Worm (Caenorhabditis elegans) whole organism, young adult: ENCODE results near the gene nifk-1.

ENCODE experiments used
- B0019.2 ChIP-seq: fragments of 200-800 bp; sonication (Bioruptor generic); conservative IDR thresholded peaks from 2 replicates; pipeline ENCODE4 v1.3.6; 2022; ENCODE audit warnings: missing genetic modification reagents, missing genetic modification characterization, missing compliant biosample characterization
- B0336.3 ChIP-seq: fragments of 200-800 bp; sonication (Bioruptor generic); IDR thresholded peaks from 2 replicates; pipeline ENCODE4 v1.3.6; 2022; ENCODE audit warnings: missing genetic modification characterization, missing compliant biosample characterization
- F33H1.4 ChIP-seq: fragments of 200-800 bp; sonication (Bioruptor generic); IDR thresholded peaks from 2 replicates; pipeline ENCODE4 v1.3.6; 2022; ENCODE audit warnings: missing genetic modification reagents, missing genetic modification characterization, missing compliant biosample characterization
- F37B4.10 ChIP-seq: fragments of 200-800 bp; sonication (Bioruptor generic); IDR thresholded peaks from 2 replicates; pipeline ENCODE4 v1.3.6; 2022; ENCODE audit warnings: missing genetic modification characterization, missing compliant biosample characterization
- F55B11.4 ChIP-seq: sonication (generic microtip); optimal IDR thresholded peaks from 2 replicates; lab custom pipeline; 2016; ENCODE audit warnings: missing compliant biosample characterization, missing genetic modification characterization, borderline replicate concordance; ENCODE audit not compliant: insufficient read depth
- F57A8.1 ChIP-seq: fragments of 200-800 bp; sonication (Bioruptor generic); optimal IDR thresholded peaks from 2 replicates; lab custom pipeline; 2018; ENCODE audit warnings: mild to moderate bottlenecking, missing genetic modification characterization, moderate library complexity, missing compliant biosample characterization
- F57C9.4 ChIP-seq: sonication (generic microtip); optimal IDR thresholded peaks from 2 replicates; lab custom pipeline; 2017; ENCODE audit warnings: mild to moderate bottlenecking, missing genetic modification characterization, missing compliant biosample characterization
- K11D2.4 ChIP-seq: fragments of 200-800 bp; sonication (Bioruptor generic); IDR thresholded peaks from 2 replicates; pipeline ENCODE4 v1.3.6; 2022; ENCODE audit warnings: missing genetic modification reagents, missing genetic modification characterization, missing compliant biosample characterization
- T07F8.4 ChIP-seq: sonication (generic microtip); optimal IDR thresholded peaks from 2 replicates; lab custom pipeline; 2016; ENCODE audit warnings: mild to moderate bottlenecking, missing genetic modification characterization, moderate library complexity, missing compliant biosample characterization
- T26A5.8 ChIP-seq: sonication (generic microtip); optimal IDR thresholded peaks from 2 replicates; lab custom pipeline; 2016; ENCODE audit warnings: missing genetic modification characterization, missing compliant biosample characterization
- Y79H2A.3 ChIP-seq: fragments of 200-800 bp; sonication (Bioruptor generic); conservative IDR thresholded peaks from 2 replicates; pipeline ENCODE4 v1.3.6; 2022; ENCODE audit warnings: missing genetic modification reagents, missing genetic modification characterization, missing compliant biosample characterization
- akir-1 ChIP-seq: fragments of 200-800 bp; sonication (Bioruptor generic); optimal IDR thresholded peaks from 2 replicates; lab custom pipeline; 2018; ENCODE audit warnings: mild to moderate bottlenecking, missing genetic modification characterization, moderate library complexity, missing compliant biosample characterization
- aptf-2 ChIP-seq: fragments of 200-800 bp; sonication (Bioruptor generic); conservative IDR thresholded peaks from 2 replicates; pipeline ENCODE4 v1.3.6; 2022; ENCODE audit warnings: missing genetic modification reagents, missing genetic modification characterization, missing compliant biosample characterization
- atf-7 ChIP-seq: sonication (generic microtip); optimal IDR thresholded peaks from 2 replicates; lab custom pipeline; 2017; ENCODE audit warnings: mild to moderate bottlenecking, missing genetic modification characterization, missing compliant biosample characterization
- attf-5 ChIP-seq: fragments of 200-800 bp; sonication (Bioruptor generic); optimal IDR thresholded peaks from 2 replicates; lab custom pipeline; 2018; ENCODE audit warnings: mild to moderate bottlenecking, missing genetic modification characterization, missing compliant biosample characterization
- bed-2 ChIP-seq: fragments of 200-800 bp; sonication (Bioruptor generic); IDR thresholded peaks from 2 replicates; pipeline ENCODE4 v1.3.6; 2022; ENCODE audit warnings: missing genetic modification reagents, missing genetic modification characterization, missing compliant biosample characterization
- ccch-3 ChIP-seq: fragments of 200-800 bp; sonication (Bioruptor generic); optimal IDR thresholded peaks from 2 replicates; lab custom pipeline; 2018; ENCODE audit warnings: mild to moderate bottlenecking, missing genetic modification characterization, missing compliant biosample characterization
- ceh-27 ChIP-seq: fragments of 200-800 bp; sonication (Bioruptor generic); optimal IDR thresholded peaks from 2 replicates; lab custom pipeline; 2018; ENCODE audit warnings: mild to moderate bottlenecking, missing genetic modification characterization, moderate library complexity, missing compliant biosample characterization
- ceh-40 ChIP-seq: fragments of 200-800 bp; sonication (Bioruptor generic); IDR thresholded peaks from 2 replicates; pipeline ENCODE4 v1.3.6; 2022; ENCODE audit warnings: missing genetic modification characterization, missing compliant biosample characterization
- ceh-79 ChIP-seq: sonication (generic microtip); optimal IDR thresholded peaks from 2 replicates; lab custom pipeline; 2017; ENCODE audit warnings: mild to moderate bottlenecking, missing genetic modification characterization, missing compliant biosample characterization
- dpff-1 ChIP-seq: sonication (generic microtip); optimal IDR thresholded peaks from 2 replicates; lab custom pipeline; 2017; ENCODE audit warnings: mild to moderate bottlenecking, missing genetic modification characterization, missing compliant biosample characterization
- dpl-1 ChIP-seq: fragments of 150-350 bp; optimal IDR thresholded peaks from 2 replicates; lab custom pipeline; 2014; ENCODE audit warnings: missing biosample characterization, missing genetic modification reagents, missing genetic modification characterization
- efl-1 ChIP-seq: fragments of 150-350 bp; optimal IDR thresholded peaks from 2 replicates; lab custom pipeline; 2014; ENCODE audit warnings: missing biosample characterization, missing genetic modification reagents, missing genetic modification characterization
- egl-18 ChIP-seq: fragments of 200-800 bp; sonication (Bioruptor generic); IDR thresholded peaks from 2 replicates; pipeline ENCODE4 v1.3.6; 2022; ENCODE audit warnings: missing genetic modification reagents, missing genetic modification characterization, missing compliant biosample characterization
- egl-44 ChIP-seq: fragments of 200-800 bp; sonication (Bioruptor generic); IDR thresholded peaks from 2 replicates; pipeline ENCODE4 v1.3.6; 2022; ENCODE audit warnings: missing genetic modification reagents, missing genetic modification characterization, missing compliant biosample characterization
- hmg-1.2 ChIP-seq: fragments of 200-800 bp; sonication (Bioruptor generic); IDR thresholded peaks from 2 replicates; pipeline ENCODE4 v1.3.6; 2022; ENCODE audit warnings: missing genetic modification reagents, missing genetic modification characterization, missing compliant biosample characterization
- hmg-20 ChIP-seq: fragments of 200-800 bp; sonication (Bioruptor generic); IDR thresholded peaks from 2 replicates; pipeline ENCODE4 v1.3.6; 2022; ENCODE audit warnings: missing genetic modification reagents, missing genetic modification characterization, missing compliant biosample characterization
- hsf-1 ChIP-seq: fragments of 200-800 bp; sonication (Bioruptor generic); IDR thresholded peaks from 2 replicates; pipeline ENCODE4 v1.3.6; 2022; ENCODE audit warnings: missing genetic modification reagents, missing genetic modification characterization, missing compliant biosample characterization
- lag-1 ChIP-seq: fragments of 200-800 bp; sonication (Bioruptor generic); IDR thresholded peaks from 2 replicates; pipeline ENCODE4 v1.3.6; 2022; ENCODE audit warnings: missing genetic modification reagents, missing genetic modification characterization, missing compliant biosample characterization
- let-526 ChIP-seq: fragments of 200-800 bp; sonication (Bioruptor generic); IDR thresholded peaks from 2 replicates; pipeline ENCODE4 v1.3.6; 2022; ENCODE audit warnings: missing genetic modification reagents, missing genetic modification characterization, missing compliant biosample characterization
- let-607 ChIP-seq, 2 experiments: fragments of 200-800 bp in 1 of 2; sonication (Bioruptor generic) in 1 of 2; sonication (generic microtip) in 1 of 2; optimal IDR thresholded peaks; 2 replicates each; lab custom pipeline; 2016 to 2018; ENCODE audit warnings: mild to moderate bottlenecking in 2 of 2, missing compliant biosample characterization in 2 of 2, missing genetic modification characterization in 2 of 2, moderate library complexity in 2 of 2, missing genotype in 1 of 2
- lin-26 ChIP-seq: fragments of 200-800 bp; sonication (Bioruptor generic); IDR thresholded peaks from 2 replicates; pipeline ENCODE4 v1.3.6; 2022; ENCODE audit warnings: missing genetic modification reagents, missing genetic modification characterization, missing compliant biosample characterization
- lin-35 ChIP-seq, 3 experiments: fragments of 150-350 bp in 2 of 3; sonication (generic microtip) in 1 of 3; optimal IDR thresholded peaks; 2 replicates each; lab custom pipeline; 2014 to 2018; ENCODE audit warnings: missing biosample characterization in 3 of 3, missing genetic modification characterization in 3 of 3, missing genetic modification reagents in 3 of 3
- lsl-1 ChIP-seq: fragments of 200-800 bp; sonication (Bioruptor generic); optimal IDR thresholded peaks from 2 replicates; lab custom pipeline; 2018; ENCODE audit warnings: mild to moderate bottlenecking, missing genetic modification characterization, moderate library complexity, missing compliant biosample characterization
- madf-3 ChIP-seq: fragments of 200-800 bp; sonication (Bioruptor generic); IDR thresholded peaks from 2 replicates; pipeline ENCODE4 v1.3.6; 2022; ENCODE audit warnings: missing genetic modification reagents, missing genetic modification characterization, missing compliant biosample characterization
- mcd-1 ChIP-seq: fragments of 200-800 bp; sonication (Bioruptor generic); IDR thresholded peaks from 2 replicates; pipeline ENCODE4 v1.3.6; 2022; ENCODE audit warnings: missing genetic modification reagents, missing genetic modification characterization, missing compliant biosample characterization
- nhr-27 ChIP-seq: fragments of 200-800 bp; sonication (Bioruptor generic); optimal IDR thresholded peaks from 2 replicates; lab custom pipeline; 2018; ENCODE audit warnings: mild to moderate bottlenecking, missing genetic modification characterization, moderate library complexity, missing compliant biosample characterization
- rcor-1 ChIP-seq: fragments of 200-800 bp; sonication (Bioruptor generic); IDR thresholded peaks from 2 replicates; pipeline ENCODE4 v1.3.6; 2022; ENCODE audit warnings: missing genetic modification reagents, missing genetic modification characterization, missing compliant biosample characterization
- snpc-4 ChIP-seq, 5 experiments: fragments of 150-350 bp in 1 of 5; sonication (generic microtip) in 4 of 5; optimal IDR thresholded peaks; 2 replicates each; lab custom pipeline; 2014 to 2018; ENCODE audit warnings: missing genetic modification characterization in 5 of 5, missing biosample characterization in 3 of 5, antibody characterized with exemption in 2 of 5, mild to moderate bottlenecking in 2 of 5, missing compliant biosample characterization in 2 of 5, missing genotype in 2 of 5, moderate library complexity in 2 of 5, missing genetic modification reagents in 1 of 5
- somi-1 ChIP-seq: fragments of 200-800 bp; sonication (Bioruptor generic); optimal IDR thresholded peaks from 2 replicates; lab custom pipeline; 2018; ENCODE audit warnings: mild to moderate bottlenecking, missing genetic modification characterization, missing compliant biosample characterization
- sptf-2 ChIP-seq: fragments of 200-800 bp; sonication (Bioruptor generic); optimal IDR thresholded peaks from 2 replicates; lab custom pipeline; 2018; ENCODE audit warnings: mild to moderate bottlenecking, missing genetic modification characterization, missing compliant biosample characterization
- tbp1 ChIP-seq: fragments of 200-800 bp; sonication (Bioruptor generic); optimal IDR thresholded peaks from 2 replicates; lab custom pipeline; 2018; ENCODE audit warnings: mild to moderate bottlenecking, missing genetic modification characterization, missing compliant biosample characterization
- tbx-9 ChIP-seq: sonication (generic microtip); optimal IDR thresholded peaks from 2 replicates; lab custom pipeline; 2016; ENCODE audit warnings: borderline replicate concordance, missing genetic modification characterization, inconsistent platforms, missing compliant biosample characterization
- unc-130 ChIP-seq: sonication (generic microtip); optimal IDR thresholded peaks from 2 replicates; lab custom pipeline; 2016; ENCODE audit warnings: missing genetic modification reagents, missing genetic modification characterization, missing compliant biosample characterization
- xnd-1 ChIP-seq: sonication (generic microtip); optimal IDR thresholded peaks from 2 replicates; lab custom pipeline; 2016; ENCODE audit warnings: missing genotype, missing genetic modification reagents, missing genetic modification characterization, missing compliant biosample characterization
- zim-3 ChIP-seq: sonication (generic microtip); optimal IDR thresholded peaks from 2 replicates; lab custom pipeline; 2017; ENCODE audit warnings: mild to moderate bottlenecking, missing genetic modification characterization, moderate library complexity, missing compliant biosample characterization
- ztf-26 ChIP-seq: sonication (generic microtip); optimal IDR thresholded peaks from 2 replicates; lab custom pipeline; 2017; ENCODE audit warnings: missing genetic modification characterization, missing compliant biosample characterization
- ztf-28 ChIP-seq: fragments of 200-800 bp; sonication (Bioruptor generic); IDR thresholded peaks from 2 replicates; pipeline ENCODE4 v1.3.6; 2022; ENCODE audit warnings: missing genetic modification reagents, missing genetic modification characterization, missing compliant biosample characterization
- ztf-3 ChIP-seq: fragments of 200-800 bp; sonication (Bioruptor generic); optimal IDR thresholded peaks from 2 replicates; lab custom pipeline; 2018; ENCODE audit warnings: mild to moderate bottlenecking, missing genetic modification characterization, missing compliant biosample characterization

Gene nifk-1

DNA sequence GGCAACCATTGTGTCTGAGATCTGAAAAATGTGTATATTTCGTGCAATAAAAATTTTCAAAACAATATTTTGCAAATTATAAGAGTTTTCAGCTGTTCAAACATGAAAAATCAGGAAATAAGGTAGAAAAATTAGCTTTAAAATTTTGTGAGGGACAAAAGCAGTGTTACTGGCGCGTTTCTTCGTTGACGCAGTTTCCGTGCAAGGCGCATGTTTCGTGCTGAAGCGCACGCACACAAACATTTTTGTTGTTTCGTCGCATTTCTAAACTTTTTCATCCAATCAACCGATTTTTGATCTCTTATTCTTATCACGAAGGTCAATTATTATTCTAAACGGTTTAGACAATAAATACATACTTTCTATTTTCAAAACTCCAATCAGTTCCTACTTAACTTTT, at the start of gene nifk-1 (continued):
- TF ChIP-seq Y79H2A.3 (GFP tag; lab: Robert Waterston, UW) (no peak), K11D2.4 (GFP tag; lab: Robert Waterston, UW) (no peak), ztf-26 (no peak), ztf-3 (GFP tag; lab: Kevin White, UChicago) (no peak), T07F8.4 (no peak), let-526 (GFP tag; lab: Robert Waterston, UW) (no peak), egl-18 (GFP tag; lab: Robert Waterston, UW) (no peak), lin-26 (GFP tag; lab: Robert Waterston, UW) (no peak), ceh-79 (tag; lab: Kevin White, UChicago) (no peak), ceh-27 (no peak), attf-5 (GFP tag; lab: Kevin White, UChicago) (peak; percentile 86), hmg-1.2 (GFP tag; lab: Robert Waterston, UW) (no peak; the same call in 1 of the 2 replicates), B0019.2 (GFP tag; lab: Robert Waterston, UW) (no peak), madf-3 (GFP tag; lab: Robert Waterston, UW) (0 out of 2 replicates have a peak, but pooled peaks have one; percentile 14), ccch-3 (no peak), sptf-2 (GFP tag; lab: Kevin White, UChicago) (no peak), T26A5.8 (tag; lab: Kevin White, UChicago) (no peak), somi-1 (GFP tag; lab: Kevin White, UChicago) (no peak), B0336.3 (GFP tag; lab: Robert Waterston, UW) (0 out of 2 replicates have a peak, but pooled peaks have one; percentile 28), dpff-1 (no peak), hmg-20 (no peak), zim-3 (no peak), efl-1 (GFP tag; lab: Kevin White, UChicago) (peak; percentile 56), aptf-2 (GFP tag; lab: Robert Waterston, UW) (no peak), egl-44 (no peak), nhr-27 (tag; lab: Kevin White, UChicago) (no peak), ztf-28 (GFP tag; lab: Robert Waterston, UW) (no peak), rcor-1 (GFP tag; lab: Robert Waterston, UW) (no peak), let-607 (tag; optimal IDR thresholded peaks at IDR 0.05; lab: Kevin White, UChicago) (peak in 1 of 2 experiments; percentile 22), dpl-1 (peak; percentile 34), bed-2 (GFP tag; lab: Robert Waterston, UW) (no peak), tbx-9 (no peak), atf-7 (tag; lab: Kevin White, UChicago) (no peak), F55B11.4 (tag; lab: Kevin White, UChicago) (no peak), lsl-1 (GFP tag; lab: Kevin White, UChicago) (peak; percentile 66), lag-1 (GFP tag; lab: Robert Waterston, UW) (no peak), ceh-40 (GFP tag; lab: Robert Waterston, UW) (no peak), unc-130 (no peak), F57A8.1 (GFP tag; lab: Kevin White, UChicago) (no peak), F37B4.10 (GFP tag; lab: Robert Waterston, UW) (no peak), mcd-1 (peak; percentile 67), akir-1 (GFP tag; lab: Kevin White, UChicago) (no peak), snpc-4 (GFP tag; optimal IDR thresholded peaks at IDR 0.05; lab: Kevin White, UChicago) (no peak), snpc-4 (tag; optimal IDR thresholded peaks at IDR 0.05; lab: Kevin White, UChicago) (peak in 3 of 4 experiments; percentile 28 to 69 (median 68)), xnd-1 (tag; lab: Kevin White, UChicago) (no peak), F57C9.4 (tag; lab: Kevin White, UChicago) (no peak), tbp1 (GFP tag; lab: Kevin White, UChicago) (peak; percentile 46), hsf-1 (GFP tag; lab: Robert Waterston, UW) (no peak), lin-35 (GFP tag; optimal IDR thresholded peaks at IDR 0.05; lab: Kevin White, UChicago) (peak in 1 of 3 experiments; percentile 47), F33H1.4 (GFP tag; lab: Robert Waterston, UW) (peak; percentile 44)
